Worm (Caenorhabditis elegans) whole organism, young adult: ENCODE results near the gene AC8.10.
"Not testable (repeated sequence)": the region's sequence is repeated elsewhere in the genome, so short reads cannot be mapped to it uniquely, and the experiment has no call there.

Experiments
- B0336.3 ChIP-seq: fragments of 200-800 bp; sonication (Bioruptor generic); IDR thresholded peaks from 2 replicates; pipeline ENCODE4 v1.3.6; 2022; ENCODE audit warnings: missing genetic modification characterization, missing compliant biosample characterization
- F22D6.2 ChIP-seq: sonication (generic microtip); optimal IDR thresholded peaks from 2 replicates; lab custom pipeline; 2016; ENCODE audit warnings: mild to moderate bottlenecking, missing genetic modification characterization, missing compliant biosample characterization
- F33H1.4 ChIP-seq: fragments of 200-800 bp; sonication (Bioruptor generic); IDR thresholded peaks from 2 replicates; pipeline ENCODE4 v1.3.6; 2022; ENCODE audit warnings: missing genetic modification reagents, missing genetic modification characterization, missing compliant biosample characterization
- F49E8.2 ChIP-seq: sonication (generic microtip); optimal IDR thresholded peaks from 3 replicates; lab custom pipeline; 2017; ENCODE audit warnings: missing genetic modification characterization, mild to moderate bottlenecking, missing compliant biosample characterization, antibody characterized with exemption, moderate library complexity; ENCODE audit not compliant: insufficient read depth
- F55B11.4 ChIP-seq: sonication (generic microtip); optimal IDR thresholded peaks from 2 replicates; lab custom pipeline; 2016; ENCODE audit warnings: missing compliant biosample characterization, missing genetic modification characterization, borderline replicate concordance; ENCODE audit not compliant: insufficient read depth
- T07F8.4 ChIP-seq: sonication (generic microtip); optimal IDR thresholded peaks from 2 replicates; lab custom pipeline; 2016; ENCODE audit warnings: mild to moderate bottlenecking, missing genetic modification characterization, moderate library complexity, missing compliant biosample characterization
- Y53F4B.3 ChIP-seq: fragments of 200-800 bp; sonication (Bioruptor generic); IDR thresholded peaks from 2 replicates; pipeline ENCODE4 v1.3.6; 2022; ENCODE audit warnings: missing genetic modification reagents, missing genetic modification characterization, missing compliant biosample characterization
- attf-3 ChIP-seq: fragments of 200-800 bp; sonication (Bioruptor generic); conservative IDR thresholded peaks from 2 replicates; pipeline ENCODE4 v1.3.6; 2022; ENCODE audit warnings: missing genetic modification reagents, missing genetic modification characterization, missing compliant biosample characterization
- bed-1 ChIP-seq: fragments of 200-800 bp; sonication (Bioruptor generic); IDR thresholded peaks from 2 replicates; pipeline ENCODE4 v1.3.6; 2022; ENCODE audit warnings: missing genetic modification reagents, missing genetic modification characterization, missing compliant biosample characterization
- ceh-100 ChIP-seq: fragments of 200-800 bp; sonication (Bioruptor generic); IDR thresholded peaks from 2 replicates; pipeline ENCODE4 v1.3.6; 2022; ENCODE audit warnings: missing genetic modification reagents, missing genetic modification characterization, missing compliant biosample characterization
- egrh-3 ChIP-seq: fragments of 200-800 bp; sonication (Bioruptor generic); IDR thresholded peaks from 2 replicates; pipeline ENCODE4 v1.3.6; 2022; ENCODE audit warnings: missing genetic modification reagents, missing genetic modification characterization, missing compliant biosample characterization
- fkh-3 ChIP-seq: sonication (generic microtip); optimal IDR thresholded peaks from 2 replicates; lab custom pipeline; 2016; ENCODE audit warnings: mild to moderate bottlenecking, missing genetic modification characterization, missing compliant biosample characterization
- lin-26 ChIP-seq: fragments of 200-800 bp; sonication (Bioruptor generic); IDR thresholded peaks from 2 replicates; pipeline ENCODE4 v1.3.6; 2022; ENCODE audit warnings: missing genetic modification reagents, missing genetic modification characterization, missing compliant biosample characterization
- lsl-1 ChIP-seq: fragments of 200-800 bp; sonication (Bioruptor generic); optimal IDR thresholded peaks from 2 replicates; lab custom pipeline; 2018; ENCODE audit warnings: mild to moderate bottlenecking, missing genetic modification characterization, moderate library complexity, missing compliant biosample characterization
- lsy-27 ChIP-seq: sonication (generic microtip); optimal IDR thresholded peaks from 2 replicates; lab custom pipeline; 2017; ENCODE audit warnings: missing genetic modification characterization, mild to moderate bottlenecking, missing compliant biosample characterization, antibody characterized with exemption, missing genotype, borderline replicate concordance; ENCODE audit not compliant: insufficient read depth
- madf-10 ChIP-seq: sonication (generic microtip); optimal IDR thresholded peaks from 2 replicates; lab custom pipeline; 2016; ENCODE audit warnings: mild to moderate bottlenecking, missing genetic modification characterization, missing compliant biosample characterization
- madf-8 ChIP-seq: fragments of 200-800 bp; sonication (Bioruptor generic); conservative IDR thresholded peaks from 2 replicates; pipeline ENCODE4 v1.3.6; 2022; ENCODE audit warnings: missing genetic modification reagents, missing genetic modification characterization, missing compliant biosample characterization
- mel-28 ChIP-seq: sonication (generic microtip); optimal IDR thresholded peaks from 2 replicates; lab custom pipeline; 2016; ENCODE audit warnings: borderline replicate concordance, mild to moderate bottlenecking, missing genetic modification characterization, missing compliant biosample characterization
- nfya-2 ChIP-seq: fragments of 200-800 bp; sonication (Bioruptor generic); IDR thresholded peaks from 2 replicates; pipeline ENCODE4 v1.3.6; 2022; ENCODE audit warnings: missing genetic modification reagents, missing genetic modification characterization, missing compliant biosample characterization
- nfyb-1 ChIP-seq: fragments of 200-800 bp; sonication (Bioruptor generic); IDR thresholded peaks from 2 replicates; pipeline ENCODE4 v1.3.6; 2022; ENCODE audit warnings: missing genetic modification reagents, missing genetic modification characterization, missing compliant biosample characterization
- rpc-1 ChIP-seq, 2 experiments: fragments of 150-350 bp in 1 of 2; sonication (generic microtip) in 1 of 2; optimal IDR thresholded peaks; 2 replicates each; lab custom pipeline; 2014 to 2018; ENCODE audit warnings: missing biosample characterization in 1 of 2, missing genetic modification characterization in 1 of 2, missing genetic modification reagents in 1 of 2, missing genotype in 1 of 2
- snpc-1.1 ChIP-seq: sonication (generic microtip); optimal IDR thresholded peaks from 2 replicates; lab custom pipeline; 2017; ENCODE audit warnings: missing genetic modification characterization, mild to moderate bottlenecking, missing compliant biosample characterization, antibody characterized with exemption, moderate library complexity, missing genotype, missing genetic modification reagents; ENCODE audit not compliant: insufficient read depth
- unc-130 ChIP-seq: sonication (generic microtip); optimal IDR thresholded peaks from 2 replicates; lab custom pipeline; 2016; ENCODE audit warnings: missing genetic modification reagents, missing genetic modification characterization, missing compliant biosample characterization
- zfh-2 ChIP-seq: fragments of 200-800 bp; sonication (Bioruptor generic); conservative IDR thresholded peaks from 2 replicates; pipeline ENCODE4 v1.3.6; 2022; ENCODE audit warnings: missing genetic modification reagents, missing genetic modification characterization, missing compliant biosample characterization
- ztf-3 ChIP-seq: fragments of 200-800 bp; sonication (Bioruptor generic); optimal IDR thresholded peaks from 2 replicates; lab custom pipeline; 2018; ENCODE audit warnings: mild to moderate bottlenecking, missing genetic modification characterization, missing compliant biosample characterization

The AC8.10 gene

ce11 chrX:229374-229773 lies 9.6 kb downstream of the AC8.10 start, which contains the start of gene AC8.3:
Gene AC8.3, minus strand, starts transcription at chrX:229474.
- TF ChIP-seq nfya-2, madf-8, Y53F4B.3 (GFP tag; lab: Robert Waterston, UW): not testable (repeated sequence)

ce11 chrX:215488-215887 lies 23.5 kb downstream of the AC8.10 start, which contains the start of gene set-28:
Gene set-28, minus strand, starts transcription at chrX:215588.
- TF ChIP-seq lsl-1 (GFP tag; lab: Kevin White, UChicago); snpc-1.1 (tag; lab: Kevin White, UChicago); lin-26 (GFP tag; lab: Robert Waterston, UW): not testable (repeated sequence)

ce11 chrX:211141-211540 lies 27.8 kb downstream of the AC8.10 start, which contains the start of gene Y73B3B.1:
Gene Y73B3B.1, minus strand, starts transcription at chrX:211241.
- not testable (repeated sequence) for TF ChIP-seq B0336.3; madf-10 (tag; lab: Kevin White, UChicago); nfyb-1 (GFP tag; lab: Robert Waterston, UW)

ce11 chrX:209695-210094 lies 29.3 kb downstream of the AC8.10 start, which contains the start of gene Y73B3B.3:
Gene Y73B3B.3, plus strand, starts transcription at chrX:209995.
- TF ChIP-seq lin-26 (GFP tag; lab: Robert Waterston, UW); mel-28 (tag; lab: Kevin White, UChicago); F55B11.4 (tag; lab: Kevin White, UChicago): not testable (repeated sequence)

ce11 chrX:196403-196802 lies 42.6 kb downstream of the AC8.10 start:
- TF ChIP-seq lsy-27 (tag; lab: Kevin White, UChicago) (no peak), bed-1 (GFP tag; lab: Robert Waterston, UW) (0 out of 2 replicates have a peak, but pooled peaks have one; percentile 64), F49E8.2 (tag; lab: Kevin White, UChicago) (no peak), rpc-1 (optimal IDR thresholded peaks at IDR 0.05; lab: Kevin White, UChicago) (no peak), rpc-1 (tag; optimal IDR thresholded peaks at IDR 0.05; lab: Kevin White, UChicago) (no peak), egrh-3 (GFP tag; lab: Robert Waterston, UW) (peak; percentile 90), attf-3 (GFP tag; lab: Robert Waterston, UW) (no peak), fkh-3 (no peak), T07F8.4 (tag; lab: Kevin White, UChicago) (no peak), zfh-2 (GFP tag; lab: Robert Waterston, UW) (peak; percentile 76), nfyb-1 (GFP tag; lab: Robert Waterston, UW) (0 out of 2 replicates have a peak, but pooled peaks have one; percentile 22), ztf-3 (no peak)

- TF ChIP-seq ceh-100 (no peak), F33H1.4 (GFP tag; lab: Robert Waterston, UW) (no peak), F22D6.2 (tag; lab: Kevin White, UChicago) (no peak), unc-130 (GFP tag; lab: Kevin White, UChicago) (no peak)
- TF ChIP-seq, all 124 proteins: peak for 0
These were observed 46.4 kb downstream of the AC8.10 start, which contains the start of gene T08D2.8 for ce11 chrX:192534-192933. Gene T08D2.8, plus strand, starts transcription at chrX:192834.
